Worm (Caenorhabditis elegans): ENCODE data around the gene lit-1.
A peak's percentile ranks its signal among the peaks of the same experiment; 100 is the strongest.

The lit-1 gene

ce11 chrIII:13701691-13702090 lies at the start of gene lit-1:
Gene lit-1, plus strand, starts transcription at chrIII:13701991.
- TF ChIP-seq bed-3 (GFP tag; optimal IDR thresholded peaks at IDR 0.05) (no peak), mep-1 (tag; optimal IDR thresholded peaks at IDR 0.05) (no peak), unc-120 (tag; optimal IDR thresholded peaks at IDR 0.05; ENCODE audit: poor library complexity, severe bottlenecking) (no peak), nhr-76 (tag; optimal IDR thresholded peaks at IDR 0.05) (no peak), M03D4.4 (tag; optimal IDR thresholded peaks at IDR 0.05) (no peak), ceh-83 (GFP tag; optimal IDR thresholded peaks at IDR 0.05) (no peak), elt-3 (tag; optimal IDR thresholded peaks at IDR 0.05) (no peak), drap-1 (GFP tag; optimal IDR thresholded peaks at IDR 0.05) (no peak), pha-4 (tag; optimal IDR thresholded peaks at IDR 0.05) (no peak), snpc-4 (tag; optimal IDR thresholded peaks at IDR 0.05) (no peak), flh-1 (GFP tag; optimal IDR thresholded peaks at IDR 0.05) (no peak), tbx-8 (GFP tag; optimal IDR thresholded peaks at IDR 0.05) (no peak), sem-2 (GFP tag; optimal IDR thresholded peaks at IDR 0.05) (no peak), blmp-1 (tag; optimal IDR thresholded peaks at IDR 0.05) (no peak), ceh-43 (GFP tag; optimal IDR thresholded peaks at IDR 0.05) (no peak), nhr-237 (tag; optimal IDR thresholded peaks at IDR 0.05) (no peak), nhr-28 (tag; optimal IDR thresholded peaks at IDR 0.05) (no peak), ztf-11 (tag; optimal IDR thresholded peaks at IDR 0.05) (no peak), lin-32 (GFP tag; optimal IDR thresholded peaks at IDR 0.05) (no peak)

DNA sequence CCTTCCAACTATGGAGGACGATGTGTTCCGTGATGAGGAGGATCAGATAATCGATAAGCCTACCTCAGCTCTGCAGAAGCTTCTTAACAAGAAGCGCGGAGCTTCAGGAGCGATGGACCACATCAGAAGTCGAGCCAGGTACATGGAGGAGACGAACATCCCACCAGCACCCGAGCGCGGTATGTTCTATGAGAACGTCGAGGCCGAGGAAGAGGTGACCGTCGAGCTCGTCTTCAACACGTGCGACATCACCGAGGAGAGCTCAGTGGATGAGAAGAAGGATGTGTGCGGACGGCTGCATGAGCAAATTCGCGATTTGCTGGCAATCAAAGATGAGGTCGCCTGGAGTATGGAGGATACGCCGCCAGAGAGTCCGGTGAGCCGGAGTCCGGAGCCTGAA lies 49.8 kb upstream of the lit-1 start:
- TF ChIP-seq lin-13 (tag; optimal IDR thresholded peaks at IDR 0.05) (no peak), ces-1 (GFP tag; optimal IDR thresholded peaks at IDR 0.05) (no peak), nhr-76 (tag; optimal IDR thresholded peaks at IDR 0.05) (no peak), bed-3 (GFP tag; optimal IDR thresholded peaks at IDR 0.05) (no peak), elt-3 (tag; optimal IDR thresholded peaks at IDR 0.05) (no peak), mep-1 (tag; optimal IDR thresholded peaks at IDR 0.05) (no peak), mls-2 (tag; optimal IDR thresholded peaks at IDR 0.05) (no peak), ceh-39 (tag; optimal IDR thresholded peaks at IDR 0.05) (no peak), unc-120 (tag; optimal IDR thresholded peaks at IDR 0.05; ENCODE audit: poor library complexity, severe bottlenecking) (no peak), nhr-237 (tag; optimal IDR thresholded peaks at IDR 0.05) (no peak), nhr-28 (tag; optimal IDR thresholded peaks at IDR 0.05) (no peak), lin-32 (GFP tag; optimal IDR thresholded peaks at IDR 0.05) (no peak), snpc-4 (tag; optimal IDR thresholded peaks at IDR 0.05) (no peak), unc-62 (GFP tag; optimal IDR thresholded peaks at IDR 0.05) (no peak), sem-2 (GFP tag; optimal IDR thresholded peaks at IDR 0.05) (no peak), ceh-43 (GFP tag; optimal IDR thresholded peaks at IDR 0.05) (no peak), sptf-1 (tag; optimal IDR thresholded peaks at IDR 0.05) (no peak)

DNA sequence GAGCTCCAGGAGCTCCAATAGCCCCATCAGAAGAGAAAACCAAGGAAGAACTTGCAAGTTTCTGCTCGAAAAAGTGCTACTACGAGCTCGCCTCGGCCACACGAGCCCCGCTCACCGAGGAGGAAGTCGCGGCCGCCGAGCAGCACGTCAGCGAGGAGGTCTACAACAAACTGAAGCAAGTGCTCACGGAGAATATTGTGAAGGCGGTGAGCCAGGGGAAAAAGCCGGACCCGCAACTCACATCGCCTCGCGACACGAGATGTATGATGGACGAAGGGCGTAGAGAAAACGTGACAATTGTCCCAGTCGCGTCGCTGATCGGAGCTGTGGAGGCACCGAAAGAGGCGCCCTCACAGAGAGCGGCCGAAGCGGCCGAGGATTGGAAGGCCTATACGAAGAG lies 49.1 kb upstream of the lit-1 start:
- no peak for TF ChIP-seq ceh-83 (GFP tag; optimal IDR thresholded peaks at IDR 0.05)
- no peak for TF ChIP-seq unc-39 (tag; optimal IDR thresholded peaks at IDR 0.05)
- no peak for TF ChIP-seq ham-2 (GFP tag; optimal IDR thresholded peaks at IDR 0.05)
- no peak for TF ChIP-seq ces-1 (GFP tag; optimal IDR thresholded peaks at IDR 0.05)
- TF ChIP-seq zip-8 (tag; optimal IDR thresholded peaks at IDR 0.05): no peak
- no peak for TF ChIP-seq lin-13 (tag; optimal IDR thresholded peaks at IDR 0.05)
- TF ChIP-seq nhr-237 (tag; optimal IDR thresholded peaks at IDR 0.05): no peak
- no peak for TF ChIP-seq M03D4.4 (tag; optimal IDR thresholded peaks at IDR 0.05)
- TF ChIP-seq bed-3 (GFP tag; optimal IDR thresholded peaks at IDR 0.05): no peak
- TF ChIP-seq ztf-11 (tag; optimal IDR thresholded peaks at IDR 0.05): no peak
- no peak for TF ChIP-seq mab-5 (tag; optimal IDR thresholded peaks at IDR 0.05)
- TF ChIP-seq ceh-43 (GFP tag; optimal IDR thresholded peaks at IDR 0.05): no peak
- no peak for TF ChIP-seq lsy-2 (tag; optimal IDR thresholded peaks at IDR 0.05)
- TF ChIP-seq flh-1 (GFP tag; optimal IDR thresholded peaks at IDR 0.05): no peak
- no peak for TF ChIP-seq nhr-12 (tag; optimal IDR thresholded peaks at IDR 0.05)
- TF ChIP-seq nhr-76 (tag; optimal IDR thresholded peaks at IDR 0.05): no peak
- no peak for TF ChIP-seq tbx-8 (GFP tag; optimal IDR thresholded peaks at IDR 0.05)
- no peak for TF ChIP-seq elt-1 (tag; optimal IDR thresholded peaks at IDR 0.05; ENCODE audit: borderline replicate concordance, insufficient read depth)

DNA sequence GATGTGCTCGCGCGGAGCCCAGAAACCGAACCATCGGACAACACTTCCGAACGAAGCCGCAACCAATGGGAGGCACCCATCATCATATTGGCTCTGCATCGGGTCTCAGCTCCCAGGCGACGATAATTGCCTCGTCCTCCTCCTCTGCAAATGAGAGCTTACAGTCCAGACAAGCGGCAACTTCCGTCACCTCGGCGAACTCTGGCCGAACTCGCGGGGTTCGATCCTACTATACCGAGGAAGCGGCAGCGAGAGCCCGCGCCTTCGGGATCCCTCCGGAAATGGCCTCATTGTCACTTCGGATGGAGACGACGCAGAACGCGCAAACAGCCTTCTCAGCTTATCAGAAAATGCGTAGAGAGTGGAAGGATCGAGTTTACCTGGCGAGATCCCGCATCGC lies 46.8 kb upstream of the lit-1 start:
- TF ChIP-seq mls-2 (tag; optimal IDR thresholded peaks at IDR 0.05): no peak
- no peak for TF ChIP-seq lsy-2 (tag; optimal IDR thresholded peaks at IDR 0.05)
- peak; percentile 4 for TF ChIP-seq sem-2 (GFP tag; optimal IDR thresholded peaks at IDR 0.05)
- no peak for TF ChIP-seq elt-1 (tag; optimal IDR thresholded peaks at IDR 0.05; ENCODE audit: borderline replicate concordance, insufficient read depth)
- TF ChIP-seq mep-1 (tag; optimal IDR thresholded peaks at IDR 0.05): no peak

All from whole organism, mixed stage, embryonic.